Fruit fly (Drosophila melanogaster) whole organism, adult: ENCODE measurements around the gene bora.

Experiments used
- CG12768 ChIP-seq: fragments of 200-800 bp; sonication (Bioruptor generic); optimal IDR thresholded peaks from 2 replicates; lab custom pipeline; 2017; ENCODE audit warnings: missing biosample characterization, missing genetic modification characterization, mild to moderate bottlenecking, moderate library complexity, missing genetic modification reagents
- CG1620 ChIP-seq: fragments of 200-800 bp; sonication (Bioruptor generic); optimal IDR thresholded peaks from 2 replicates; lab custom pipeline; 2016; ENCODE audit warnings: missing biosample characterization, missing genetic modification characterization
- cnc ChIP-seq, 2 experiments: fragments of >200 bp; optimal IDR thresholded peaks; 2 replicates each; lab custom pipeline; 2017

DNA sequence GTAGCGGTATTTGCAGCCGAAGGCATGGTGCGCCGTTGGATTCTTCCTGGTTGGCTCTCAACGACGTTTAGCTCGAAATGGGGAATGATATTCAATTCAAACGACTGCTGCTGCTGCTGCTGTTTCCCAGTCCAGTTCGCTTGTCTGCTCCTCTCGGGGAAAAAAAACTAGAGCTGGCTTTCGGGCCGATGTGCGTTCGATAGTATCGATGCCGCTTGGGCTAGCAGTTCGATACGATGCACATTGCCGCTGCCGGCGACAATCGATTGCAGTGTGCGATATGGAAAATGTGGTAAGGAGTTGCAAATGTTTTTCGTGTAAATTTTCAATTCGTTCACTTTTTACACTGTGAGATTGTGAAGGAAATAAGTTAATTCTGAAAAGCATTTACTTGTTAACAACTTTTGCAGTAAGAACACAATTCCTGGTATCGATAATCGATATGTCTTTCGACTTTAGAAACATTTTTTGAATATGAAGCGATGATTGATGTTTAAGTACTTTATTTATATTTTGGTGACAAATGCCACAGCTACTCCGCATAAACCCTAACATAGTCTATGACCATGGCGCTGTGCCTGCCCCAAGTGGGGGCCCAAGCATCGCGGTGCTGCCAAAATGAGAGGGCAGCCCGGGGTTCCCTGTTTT lies 50.6 kb downstream of the bora start, which contains the start of gene Capr:
- peak; percentile 41 for TF ChIP-seq CG12768 (GFP tag; lab: Kevin White, UChicago)
- no peak for TF ChIP-seq cnc (optimal IDR thresholded peaks at IDR 0.05; lab: Kevin White, UChicago)
- peak; percentile 58 for TF ChIP-seq CG1620 (GFP tag; lab: Kevin White, UChicago)
